Fruit fly (Drosophila melanogaster) whole organism, embryonic: ENCODE measurements around the gene Sodh1.

Experiments used
- CG1024 ChIP-seq: fragments of 200-800 bp; sonication (Bioruptor generic); IDR thresholded peaks from 2 replicates; pipeline ENCODE4 v1.3.6; 2022; ENCODE audit warnings: missing biosample characterization, missing genetic modification characterization
- CG10979 ChIP-seq: fragments of 200-800 bp; sonication (Bioruptor generic); optimal IDR thresholded peaks from 2 replicates; lab custom pipeline; 2018; ENCODE audit warnings: missing biosample characterization, mild to moderate bottlenecking, missing genetic modification characterization, moderate library complexity
- CG11247 ChIP-seq: fragments of 200-800 bp; sonication (Bioruptor generic); IDR thresholded peaks from 2 replicates; pipeline ENCODE4 v1.3.6; 2022; ENCODE audit warnings: missing biosample characterization, missing genetic modification characterization
- CG11560 ChIP-seq: fragments of 200-800 bp; sonication (Bioruptor generic); IDR thresholded peaks from 3 replicates; pipeline ENCODE4 v1.3.6; 2022; ENCODE audit warnings: missing biosample characterization, missing genetic modification characterization
- CG12659 ChIP-seq: fragments of 200-800 bp; sonication (Bioruptor generic); optimal IDR thresholded peaks from 3 replicates; lab custom pipeline; 2017; ENCODE audit warnings: mild to moderate bottlenecking, missing biosample characterization, missing genetic modification reagents, missing genetic modification characterization
- CG13624 ChIP-seq: fragments of 200-800 bp; sonication (Bioruptor generic); optimal IDR thresholded peaks from 2 replicates; lab custom pipeline; 2016; ENCODE audit warnings: missing biosample characterization, missing genetic modification characterization
- CG13894 ChIP-seq: fragments of 200-800 bp; sonication (Bioruptor generic); optimal IDR thresholded peaks from 3 replicates; lab custom pipeline; 2018; ENCODE audit warnings: missing biosample characterization, mild to moderate bottlenecking, missing genetic modification characterization, moderate library complexity
- CG15479 ChIP-seq: fragments of 200-800 bp; sonication (Bioruptor generic); optimal IDR thresholded peaks from 3 replicates; lab custom pipeline; 2019; ENCODE audit warnings: missing biosample characterization, mild to moderate bottlenecking, missing genetic modification characterization, moderate library complexity
- CG1647 ChIP-seq: fragments of 200-800 bp; sonication (Bioruptor generic); optimal IDR thresholded peaks from 3 replicates; lab custom pipeline; 2016; ENCODE audit warnings: missing biosample characterization, missing genetic modification characterization
- CG1792 ChIP-seq: fragments of 200-800 bp; sonication (Bioruptor generic); optimal IDR thresholded peaks from 2 replicates; lab custom pipeline; 2016; ENCODE audit warnings: missing biosample characterization, missing genetic modification characterization
- CG1832 ChIP-seq: fragments of 200-800 bp; sonication (Bioruptor generic); optimal IDR thresholded peaks from 2 replicates; lab custom pipeline; 2017; ENCODE audit warnings: missing biosample characterization, mild to moderate bottlenecking, missing genetic modification characterization, inconsistent platforms
- CG2116 ChIP-seq: fragments of 200-800 bp; sonication (Bioruptor generic); optimal IDR thresholded peaks from 3 replicates; lab custom pipeline; 2018; ENCODE audit warnings: missing biosample characterization, mild to moderate bottlenecking, missing genetic modification characterization
- CG2678 ChIP-seq: fragments of 200-800 bp; sonication (Bioruptor generic); optimal IDR thresholded peaks from 3 replicates; lab custom pipeline; 2019; ENCODE audit warnings: missing biosample characterization, mild to moderate bottlenecking, missing genetic modification characterization, moderate library complexity
- CG2712 ChIP-seq: fragments of 200-800 bp; optimal IDR thresholded peaks from 3 replicates; lab custom pipeline; 2019; ENCODE audit warnings: missing biosample characterization, mild to moderate bottlenecking, missing genetic modification characterization, moderate library complexity
- CG31388 ChIP-seq: fragments of 200-800 bp; sonication (Bioruptor generic); optimal IDR thresholded peaks from 2 replicates; lab custom pipeline; 2016; ENCODE audit warnings: missing biosample characterization, missing genetic modification characterization
- CG34376 ChIP-seq: fragments of 200-800 bp; sonication (Bioruptor generic); optimal IDR thresholded peaks from 2 replicates; lab custom pipeline; 2018; ENCODE audit warnings: missing biosample characterization, mild to moderate bottlenecking, missing genetic modification characterization
- CG3726 ChIP-seq: fragments of 200-800 bp; sonication (Bioruptor generic); IDR thresholded peaks from 3 replicates; pipeline ENCODE4, ENCODE4 v1.3.6; 2022; ENCODE audit warnings: missing biosample characterization, missing genetic modification characterization
- CG3847 ChIP-seq: fragments of 200-800 bp; sonication (Bioruptor generic); IDR thresholded peaks from 2 replicates; pipeline ENCODE4 v1.3.6; 2022; ENCODE audit warnings: missing biosample characterization, missing genetic modification characterization
- CG4360 ChIP-seq: fragments of 200-800 bp; sonication (Bioruptor generic); IDR thresholded peaks from 2 replicates; pipeline ENCODE4 v1.3.6; 2022; ENCODE audit warnings: missing biosample characterization, missing genetic modification characterization
- CG43689 ChIP-seq: fragments of 200-800 bp; sonication (Bioruptor generic); IDR thresholded peaks from 2 replicates; pipeline ENCODE4 v1.3.6; 2022; ENCODE audit warnings: missing biosample characterization, missing genetic modification characterization
- CG4730 ChIP-seq: fragments of 200-800 bp; sonication (Bioruptor generic); IDR thresholded peaks from 2 replicates; pipeline ENCODE4 v1.3.6; 2022; ENCODE audit warnings: missing biosample characterization, missing genetic modification characterization
- CG6765 ChIP-seq: fragments of 200-800 bp; sonication (Bioruptor generic); optimal IDR thresholded peaks from 3 replicates; lab custom pipeline; 2017; ENCODE audit warnings: missing biosample characterization, mild to moderate bottlenecking, missing genetic modification characterization
- CG6854 ChIP-seq: fragments of 200-800 bp; sonication (Bioruptor generic); optimal IDR thresholded peaks from 3 replicates; lab custom pipeline; 2017; ENCODE audit warnings: missing biosample characterization, mild to moderate bottlenecking, missing genetic modification characterization
- CG9609 ChIP-seq: fragments of 200-800 bp; sonication (Bioruptor generic); optimal IDR thresholded peaks from 3 replicates; lab custom pipeline; 2016; ENCODE audit warnings: missing biosample characterization, missing genetic modification characterization
- Camta ChIP-seq: fragments of 200-800 bp; sonication (Bioruptor generic); optimal IDR thresholded peaks from 2 replicates; lab custom pipeline; 2016; ENCODE audit warnings: missing biosample characterization, missing genetic modification characterization
- D ChIP-seq, 2 experiments: fragments of 200-800 bp in 1 of 2; fragments of >200 bp in 1 of 2; sonication (Bioruptor generic) in 1 of 2; optimal IDR thresholded peaks; 2 replicates in 1 of 2; 3 replicates in 1 of 2; lab custom pipeline; 2017; ENCODE audit warnings: mild to moderate bottlenecking in 1 of 2, missing biosample characterization in 1 of 2, missing genetic modification characterization in 1 of 2, missing genetic modification reagents in 1 of 2
- E2f2 ChIP-seq: fragments of 200-800 bp; sonication (Bioruptor generic); IDR thresholded peaks from 2 replicates; pipeline ENCODE4 v1.3.6; 2022; ENCODE audit warnings: missing biosample characterization, missing genetic modification characterization
- HHEX ChIP-seq: fragments of 200-800 bp; sonication (Bioruptor generic); optimal IDR thresholded peaks from 3 replicates; lab custom pipeline; 2017; ENCODE audit warnings: missing biosample characterization, mild to moderate bottlenecking, missing genetic modification characterization, missing genetic modification reagents
- MTF-1 ChIP-seq: fragments of 200-800 bp; sonication (Bioruptor generic); optimal IDR thresholded peaks from 2 replicates; lab custom pipeline; 2018; ENCODE audit warnings: missing biosample characterization, mild to moderate bottlenecking, missing genetic modification characterization, borderline replicate concordance
- Nf-YB ChIP-seq: fragments of 200-800 bp; sonication (Bioruptor generic); optimal IDR thresholded peaks from 3 replicates; lab custom pipeline; 2019; ENCODE audit warnings: missing biosample characterization, mild to moderate bottlenecking, missing genetic modification characterization, moderate library complexity
- Ptx1 ChIP-seq: fragments of 200-800 bp; sonication (Bioruptor generic); IDR thresholded peaks from 2 replicates; pipeline ENCODE4 v1.3.6; 2022; ENCODE audit warnings: missing biosample characterization, missing genetic modification characterization
- Taf1 ChIP-seq: fragments of 200-800 bp; sonication (Bioruptor generic); IDR thresholded peaks from 2 replicates; pipeline ENCODE4 v1.3.6; 2022; ENCODE audit warnings: missing biosample characterization, missing genetic modification characterization
- abd-A ChIP-seq: fragments of 200-800 bp; sonication (Bioruptor generic); optimal IDR thresholded peaks from 3 replicates; lab custom pipeline; 2019; ENCODE audit warnings: missing biosample characterization, mild to moderate bottlenecking, missing genetic modification characterization, moderate library complexity
- bbx ChIP-seq: fragments of 200-800 bp; sonication (Bioruptor generic); IDR thresholded peaks from 2 replicates; pipeline ENCODE4 v1.3.6; 2022; ENCODE audit warnings: missing biosample characterization, missing genetic modification characterization; ENCODE audit not compliant: partially characterized antibody
- bcd ChIP-seq: fragments of 200-800 bp; sonication (Bioruptor generic); optimal IDR thresholded peaks from 2 replicates; lab custom pipeline; 2017; ENCODE audit warnings: missing biosample characterization, mild to moderate bottlenecking, missing genetic modification characterization
- bsh ChIP-seq, 2 experiments: fragments of 200-800 bp; sonication (Bioruptor generic); optimal IDR thresholded peaks; 2 replicates each; lab custom pipeline; 2017 to 2018; ENCODE audit warnings: mild to moderate bottlenecking in 2 of 2, missing biosample characterization in 2 of 2, missing genetic modification characterization in 2 of 2, moderate library complexity in 1 of 2
- btn ChIP-seq: fragments of 200-800 bp; sonication (Bioruptor generic); optimal IDR thresholded peaks from 2 replicates; lab custom pipeline; 2016; ENCODE audit warnings: missing biosample characterization, missing genetic modification characterization
- cad ChIP-seq: fragments of >200 bp; optimal IDR thresholded peaks from 2 replicates; lab custom pipeline; 2017; ENCODE audit warnings: missing biosample characterization, missing genetic modification characterization
- cg ChIP-seq: fragments of 200-800 bp; sonication (Bioruptor generic); optimal IDR thresholded peaks from 3 replicates; lab custom pipeline; 2019; ENCODE audit warnings: missing biosample characterization, mild to moderate bottlenecking, missing genetic modification characterization, moderate library complexity
- lab ChIP-seq: fragments of 200-800 bp; sonication (Bioruptor generic); optimal IDR thresholded peaks from 3 replicates; lab custom pipeline; 2017; ENCODE audit warnings: missing biosample characterization, missing genetic modification characterization, mild to moderate bottlenecking, moderate library complexity, missing genetic modification reagents
- nau ChIP-seq: fragments of 200-800 bp; sonication (Bioruptor generic); optimal IDR thresholded peaks from 3 replicates; lab custom pipeline; 2017; ENCODE audit warnings: missing biosample characterization, mild to moderate bottlenecking, missing genetic modification characterization, missing genetic modification reagents
- pita ChIP-seq: fragments of 200-800 bp; sonication (Bioruptor generic); optimal IDR thresholded peaks from 2 replicates; lab custom pipeline; 2017; ENCODE audit warnings: missing biosample characterization, mild to moderate bottlenecking, missing genetic modification characterization
- schlank ChIP-seq: fragments of 200-800 bp; sonication (Bioruptor generic); optimal IDR thresholded peaks from 2 replicates; lab custom pipeline; 2018; ENCODE audit warnings: missing biosample characterization, mild to moderate bottlenecking, missing genetic modification characterization
- sd ChIP-seq: fragments of 200-800 bp; sonication (Bioruptor generic); optimal IDR thresholded peaks from 3 replicates; lab custom pipeline; 2018; ENCODE audit warnings: missing biosample characterization, mild to moderate bottlenecking, missing genetic modification characterization, moderate library complexity
- tll ChIP-seq, 2 experiments: fragments of 200-800 bp in 1 of 2; fragments of >200 bp in 1 of 2; sonication (Bioruptor generic) in 1 of 2; optimal IDR thresholded peaks; 2 replicates each; lab custom pipeline; 2017 to 2019; ENCODE audit warnings: missing biosample characterization in 2 of 2, missing genetic modification characterization in 2 of 2, mild to moderate bottlenecking in 1 of 2, moderate library complexity in 1 of 2
- twi ChIP-seq: fragments of 200-800 bp; optimal IDR thresholded peaks from 2 replicates; lab custom pipeline; 2019; ENCODE audit warnings: missing biosample characterization, mild to moderate bottlenecking, missing genetic modification characterization, moderate library complexity
- zen ChIP-seq: fragments of 200-800 bp; sonication (Bioruptor generic); optimal IDR thresholded peaks from 3 replicates; lab custom pipeline; 2018; ENCODE audit warnings: missing biosample characterization, mild to moderate bottlenecking, missing genetic modification characterization, moderate library complexity

Sodh1 gene

DNA sequence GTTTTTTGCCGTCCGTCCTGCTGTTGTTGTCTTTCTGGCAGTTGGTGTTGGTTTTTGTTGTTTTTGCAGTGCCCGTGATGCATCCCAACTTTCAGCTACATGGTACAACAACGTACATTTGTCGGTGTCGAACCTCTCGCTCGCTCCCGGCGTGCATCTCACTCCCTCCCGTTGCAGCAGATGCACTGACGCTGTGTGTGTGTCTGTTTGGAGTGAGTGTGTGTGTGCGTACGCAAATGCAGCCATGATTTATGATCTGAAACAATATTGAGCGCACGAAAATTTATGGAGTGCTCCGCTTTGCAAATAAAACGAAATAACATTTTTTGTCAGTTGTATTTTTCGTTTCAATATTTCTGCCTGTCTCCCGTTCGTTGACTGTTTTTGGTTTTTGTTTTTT is 20.6 kb upstream of the Sodh1 start:
- TF ChIP-seq CG6854 (GFP tag; lab: Kevin White, UChicago) = no peak
- TF ChIP-seq D (optimal IDR thresholded peaks at IDR 0.05; lab: Kevin White, UChicago) = peak; percentile 49
- no peak for TF ChIP-seq D (GFP tag; optimal IDR thresholded peaks at IDR 0.05; lab: Kevin White, UChicago)
- peak; percentile 67 for TF ChIP-seq CG15479
- no peak for TF ChIP-seq lab (GFP tag; lab: Kevin White, UChicago)
- peak; percentile 83 for TF ChIP-seq cad (GFP tag; lab: Kevin White, UChicago)
- TF ChIP-seq CG4360 (GFP tag; lab: Robert Waterston, UW) = peak; percentile 74
- no peak for TF ChIP-seq CG31388 (GFP tag; lab: Kevin White, UChicago)
- TF ChIP-seq CG1792 = no peak
- TF ChIP-seq tll (GFP tag; optimal IDR thresholded peaks at IDR 0.05; lab: Kevin White, UChicago) = peak in 1 of 2 experiments; percentile 13
- no peak for TF ChIP-seq E2f2 (GFP tag; lab: Robert Waterston, UW)
- peak; percentile 52 for TF ChIP-seq cg (GFP tag; lab: Kevin White, UChicago)
- TF ChIP-seq zen (tag; lab: Kevin White, UChicago) = peak; percentile 14
- TF ChIP-seq CG1832 (GFP tag; lab: Kevin White, UChicago) = peak; percentile 53

DNA sequence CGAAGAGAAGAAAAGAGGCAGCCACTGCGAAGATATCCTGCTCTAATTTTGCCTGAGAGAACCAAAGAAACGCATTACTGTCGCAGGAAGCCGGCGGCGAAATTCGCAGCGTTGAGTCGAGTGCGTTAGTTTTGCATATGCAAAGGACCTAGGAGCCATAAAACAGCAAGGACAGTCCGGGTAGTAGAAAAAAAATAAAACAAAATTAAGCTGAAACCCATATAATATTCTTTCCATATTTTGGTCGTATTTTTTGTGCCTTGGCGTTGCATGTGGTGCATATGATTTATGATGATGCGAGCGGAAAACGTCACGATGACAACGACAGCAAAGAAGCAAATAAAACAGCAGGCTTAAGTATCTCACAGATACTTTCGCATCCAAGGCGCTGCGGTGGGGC is 18.4 kb upstream of the Sodh1 start:
- TF ChIP-seq CG9609 = no peak
- TF ChIP-seq CG10979 (tag; lab: Kevin White, UChicago) = no peak
- peak; percentile 83 for TF ChIP-seq cad (GFP tag; lab: Kevin White, UChicago)
- peak; percentile 50 for TF ChIP-seq zen (tag; lab: Kevin White, UChicago)
- no peak for TF ChIP-seq CG2678 (tag; lab: Kevin White, UChicago)
- TF ChIP-seq CG15479 = peak; percentile 36
- peak; percentile 2 for TF ChIP-seq twi (tag; lab: Kevin White, UChicago)

DNA sequence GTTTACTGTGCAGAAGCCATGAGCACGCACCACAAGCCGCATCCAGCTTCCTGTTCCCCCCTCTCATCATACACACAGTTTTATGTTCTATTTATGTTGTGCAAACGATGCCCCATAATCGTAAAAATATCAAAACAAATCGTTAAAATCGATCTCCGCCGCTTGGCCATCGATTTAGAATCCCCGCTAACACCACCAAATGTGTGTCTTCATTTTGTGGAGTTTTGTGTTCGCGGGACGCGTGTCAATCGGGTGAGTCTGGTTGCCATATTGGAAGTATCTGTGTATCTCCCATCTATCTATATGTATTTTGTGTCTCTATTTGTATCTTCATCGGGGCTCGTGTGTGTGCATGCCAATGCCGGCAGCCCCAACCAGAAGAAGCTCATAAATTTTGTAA is 17.7 kb upstream of the Sodh1 start:
- TF ChIP-seq CG12659 (GFP tag; lab: Kevin White, UChicago) (no peak), CG13894 (tag; lab: Kevin White, UChicago) (no peak), CG2116 (GFP tag; lab: Kevin White, UChicago) (no peak), HHEX (GFP tag; lab: Kevin White, UChicago) (no peak), CG3726 (GFP tag; lab: Robert Waterston, UW) (no peak), bbx (GFP tag; lab: Robert Waterston, UW) (no peak), pita (GFP tag; lab: Kevin White, UChicago) (no peak), Taf1 (GFP tag; lab: Robert Waterston, UW) (no peak), btn (no peak), CG2712 (tag; lab: Kevin White, UChicago) (no peak), twi (tag; lab: Kevin White, UChicago) (peak; percentile 31), MTF-1 (GFP tag; lab: Kevin White, UChicago) (no peak), bcd (GFP tag; lab: Kevin White, UChicago) (no peak), CG4730 (GFP tag; lab: Robert Waterston, UW) (no peak), sd (tag; lab: Kevin White, UChicago) (peak; percentile 54), CG11247 (GFP tag; lab: Robert Waterston, UW) (no peak), CG1024 (GFP tag; lab: Robert Waterston, UW) (no peak), CG34376 (no peak), Nf-YB (peak; percentile 64), Ptx1 (no peak), nau (GFP tag; lab: Kevin White, UChicago) (no peak), CG3847 (GFP tag; lab: Robert Waterston, UW) (no peak), CG43689 (no peak), CG1647 (GFP tag; lab: Kevin White, UChicago) (no peak), Camta (GFP tag; lab: Kevin White, UChicago) (no peak), bsh (GFP tag; optimal IDR thresholded peaks at IDR 0.05; lab: Kevin White, UChicago) (no peak), CG13624 (no peak), CG6765 (GFP tag; lab: Kevin White, UChicago) (no peak), CG11560 (tag; lab: Robert Waterston, UW) (no peak), abd-A (tag; lab: Kevin White, UChicago) (peak; percentile 93), schlank (tag; lab: Kevin White, UChicago) (no peak)
